Fruit fly (Drosophila melanogaster) whole organism, larva: Measurements from ENCODE around the gene Neb-cGP.

Experiments
- noc ChIP-seq: fragments of 200-800 bp; sonication (Bioruptor generic); optimal IDR thresholded peaks from 3 replicates; lab custom pipeline; 2019; ENCODE audit warnings: missing biosample characterization, mild to moderate bottlenecking, missing genetic modification characterization, moderate library complexity

Neb-cGP gene

dm6 chrX:10460506-10461114, at the start of gene Neb-cGP:
TSS of gene Neb-cGP (plus strand) at chrX:10460736.
- peak; percentile 43 for TF ChIP-seq noc (tag; lab: Kevin White, UChicago)

- no peak for TF ChIP-seq noc (tag; lab: Kevin White, UChicago)
Observed at dm6 chrX:10417129-10417528, 43.4 kb upstream of the Neb-cGP start, which contains the start of gene RabX2. TSS of gene RabX2 (plus strand) at chrX:10417429.

- no peak for TF ChIP-seq noc (tag; lab: Kevin White, UChicago)
Observed at dm6 chrX:10432712-10433111, 27.8 kb upstream of the Neb-cGP start, which contains the start of gene CG12640. TSS of gene CG12640 (minus strand) at chrX:10432812.

- TF ChIP-seq noc (tag; lab: Kevin White, UChicago): no peak
Observed at dm6 chrX:10454795-10455194, 5.7 kb upstream of the Neb-cGP start, which contains the start of gene CG32683. TSS of gene CG32683 (minus strand) at chrX:10454895.

- TF ChIP-seq noc (tag; lab: Kevin White, UChicago): no peak
Observed at dm6 chrX:10459576-10459975, 960 bp upstream of the Neb-cGP start, which contains the start of gene Or9a. TSS of gene Or9a (minus strand) at chrX:10459676.

dm6 chrX:10461938-10462337, 1.4 kb downstream of the Neb-cGP start:
- TF ChIP-seq noc (tag; lab: Kevin White, UChicago): no peak

- TF ChIP-seq noc (tag; lab: Kevin White, UChicago): no peak
Observed at dm6 chrX:10463056-10463710, 2.6 kb downstream of the Neb-cGP start.

- TF ChIP-seq noc (tag; lab: Kevin White, UChicago): no peak
Observed at dm6 chrX:10464531-10464930, 4.0 kb downstream of the Neb-cGP start.

dm6 chrX:10472614-10473248, 12.2 kb downstream of the Neb-cGP start:
- TF ChIP-seq noc (tag; lab: Kevin White, UChicago): no peak

dm6 chrX:10473510-10474212, 13.1 kb downstream of the Neb-cGP start, which contains the start of gene CG2889:
TSS of gene CG2889 (plus strand) at chrX:10473938.
- TF ChIP-seq noc (tag; lab: Kevin White, UChicago): no peak

- no peak for TF ChIP-seq noc (tag; lab: Kevin White, UChicago)
Observed at dm6 chrX:10474213-10474540, 13.6 kb downstream of the Neb-cGP start.

- TF ChIP-seq noc (tag; lab: Kevin White, UChicago): no peak
Observed at dm6 chrX:10474625-10475024, 14.1 kb downstream of the Neb-cGP start, which contains the start of gene nocte. TSS of gene nocte (minus strand) at chrX:10474675.

- TF ChIP-seq noc (tag; lab: Kevin White, UChicago): no peak
Observed at dm6 chrX:10478443-10479368, 18.2 kb downstream of the Neb-cGP start, which contains the start of the genes CG2887 and PPP4R2r. TSS of gene CG2887 (minus strand) at chrX:10478493. TSS of gene PPP4R2r (plus strand) at chrX:10478838.
